Fruit fly (Drosophila melanogaster): ENCODE results near the gene CG3168.

DNA sequence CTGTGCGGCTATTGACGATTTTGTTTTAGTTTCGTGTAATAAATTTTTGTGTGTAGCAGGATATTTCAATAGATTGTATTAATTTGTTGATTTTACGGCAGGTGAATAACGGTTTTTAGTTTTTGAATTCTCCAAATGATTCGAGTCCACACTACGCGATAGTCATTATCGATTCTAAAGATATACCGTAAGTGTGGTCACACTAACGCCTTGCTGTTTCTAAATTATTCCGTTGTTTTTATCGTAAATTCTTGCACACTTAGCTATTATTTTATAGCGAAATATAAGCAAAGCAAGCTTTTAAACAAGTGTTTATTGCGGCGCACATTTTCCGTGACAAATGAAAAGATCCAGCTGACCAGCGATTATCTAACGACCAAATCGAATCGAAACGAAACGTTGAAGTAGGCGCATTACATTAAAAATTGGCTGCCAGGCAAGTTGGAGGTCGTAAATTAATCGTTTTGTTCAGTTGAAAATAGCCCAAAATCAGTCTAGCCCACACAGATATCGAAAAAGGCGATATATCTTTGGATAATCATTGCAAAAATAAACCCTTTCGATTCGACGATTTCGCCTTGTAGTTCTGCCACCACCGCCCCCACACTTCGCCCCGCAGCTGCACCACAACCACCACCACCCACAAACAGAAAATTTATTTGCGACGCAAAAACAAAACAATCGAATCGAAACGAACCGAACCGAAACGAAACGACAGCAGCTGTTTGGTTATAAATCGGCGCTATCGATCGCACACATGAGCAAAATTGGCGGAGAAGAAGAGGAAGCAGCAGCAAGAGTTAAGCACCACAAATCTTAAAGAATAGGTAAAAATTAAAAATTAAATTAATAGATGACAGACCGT, 55.9 kb downstream of the CG3168 start, which contains the start of gene Pink1:
- TF ChIP-seq schlank (tag; optimal IDR thresholded peaks at IDR 0.05) (no peak), slbo (GFP tag; IDR thresholded peaks at IDR 0.05) (no peak), al (GFP tag; IDR thresholded peaks at IDR 0.05) (no peak), CG4328 (GFP tag; optimal IDR thresholded peaks at IDR 0.05) (no peak), CG7372 (GFP tag; IDR thresholded peaks at IDR 0.05) (no peak), zen (tag; optimal IDR thresholded peaks at IDR 0.05) (no peak), MESR4 (GFP tag; optimal IDR thresholded peaks at IDR 0.05) (peak; percentile 53), CG10267 (tag; optimal IDR thresholded peaks at IDR 0.05) (no peak), usp (GFP tag; optimal IDR thresholded peaks at IDR 0.05) (no peak), btn (GFP tag; optimal IDR thresholded peaks at IDR 0.05) (no peak), CG8478 (optimal IDR thresholded peaks at IDR 0.05) (no peak), trh (GFP tag; optimal IDR thresholded peaks at IDR 0.05) (no peak), CG16779 (GFP tag; IDR thresholded peaks at IDR 0.05) (no peak), Atf-2 (GFP tag; optimal IDR thresholded peaks at IDR 0.05) (no peak)

Measured in whole organism, embryonic.